Fruit fly (Drosophila melanogaster): Measurements from ENCODE around the gene GatC.

The GatC gene

DNA sequence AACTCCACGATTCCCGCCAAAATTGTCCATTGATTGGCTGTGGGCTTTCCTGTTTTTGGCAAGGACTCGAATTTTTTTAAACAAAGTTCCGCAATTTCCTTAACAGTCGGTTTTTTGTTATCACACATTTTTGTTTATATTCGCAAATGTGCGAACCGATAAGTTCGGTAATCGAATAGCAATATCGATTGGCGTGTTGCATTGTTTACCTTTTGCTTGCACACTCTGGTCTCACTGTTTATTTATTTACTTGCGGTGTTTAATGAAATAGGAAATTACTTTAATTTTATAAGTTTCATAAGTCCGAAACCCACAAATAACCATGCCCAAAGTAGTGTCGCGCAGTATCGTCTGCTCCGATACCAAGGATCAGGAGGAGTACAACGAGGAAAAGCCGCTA, 21.6 kb downstream of the GatC start, which contains the start of the genes Adat1 and CG16865 (continued):
- TF ChIP-seq p53 (GFP tag; optimal IDR thresholded peaks at IDR 0.05) (no peak), Sry-β (GFP tag; optimal IDR thresholded peaks at IDR 0.05) (no peak), fu2 (GFP tag; optimal IDR thresholded peaks at IDR 0.05) (no peak), Mad (GFP tag; optimal IDR thresholded peaks at IDR 0.05) (no peak), nmo (GFP tag; optimal IDR thresholded peaks at IDR 0.05) (no peak), nerfin-2 (GFP tag; IDR thresholded peaks at IDR 0.05; ENCODE audit: partially characterized antibody) (peak; percentile 25; the same call in 1 of the 2 replicates), D19B (GFP tag; optimal IDR thresholded peaks at IDR 0.05) (no peak), Hey (tag; optimal IDR thresholded peaks at IDR 0.05) (no peak), dmrt11E (tag; optimal IDR thresholded peaks at IDR 0.05) (no peak), CG2199 (GFP tag; IDR thresholded peaks at IDR 0.05) (no peak), CG12236 (GFP tag; optimal IDR thresholded peaks at IDR 0.05) (no peak), Side (GFP tag; optimal IDR thresholded peaks at IDR 0.05) (no peak), lilli (GFP tag; optimal IDR thresholded peaks at IDR 0.05) (no peak), disco-r (GFP tag; optimal IDR thresholded peaks at IDR 0.05) (no peak), CG1647 (GFP tag; optimal IDR thresholded peaks at IDR 0.05) (no peak), chm (GFP tag; IDR thresholded peaks at IDR 0.05) (no peak), Sin3A (optimal IDR thresholded peaks at IDR 0.05) (peak; percentile 35), rib (GFP tag; IDR thresholded peaks at IDR 0.05) (no peak), gcm (GFP tag; optimal IDR thresholded peaks at IDR 0.05) (no peak), Optix (GFP tag; IDR thresholded peaks at IDR 0.05) (no peak), CG1024 (GFP tag; IDR thresholded peaks at IDR 0.05) (no peak), CG7987 (GFP tag; optimal IDR thresholded peaks at IDR 0.05) (peak; percentile 6), phol (tag; optimal IDR thresholded peaks at IDR 0.05) (peak; percentile 34), tin (GFP tag; optimal IDR thresholded peaks at IDR 0.05) (no peak), nau (GFP tag; optimal IDR thresholded peaks at IDR 0.05) (no peak), unpg (GFP tag; optimal IDR thresholded peaks at IDR 0.05) (no peak), vnd (GFP tag; IDR thresholded peaks at IDR 0.05; ENCODE audit: partially characterized antibody) (0 out of 3 replicates have a peak, but pooled peaks have one; percentile 10), zf30C (GFP tag; optimal IDR thresholded peaks at IDR 0.05) (no peak), Antp (GFP tag; optimal IDR thresholded peaks at IDR 0.05) (no peak), CG11695 (GFP tag; IDR thresholded peaks at IDR 0.05) (no peak), CG12942 (GFP tag; optimal IDR thresholded peaks at IDR 0.05) (no peak), CG17802 (tag; optimal IDR thresholded peaks at IDR 0.05) (no peak), CG3163 (GFP tag; optimal IDR thresholded peaks at IDR 0.05) (no peak), Lim3 (GFP tag; IDR thresholded peaks at IDR 0.05) (no peak), CG4730 (GFP tag; IDR thresholded peaks at IDR 0.05) (no peak), CG8359 (GFP tag; optimal IDR thresholded peaks at IDR 0.05; ENCODE audit: borderline replicate concordance) (no peak), Deaf1 (tag; optimal IDR thresholded peaks at IDR 0.05) (no peak), maf-S (GFP tag; optimal IDR thresholded peaks at IDR 0.05) (no peak), CG12299 (tag; optimal IDR thresholded peaks at IDR 0.05) (no peak), CG9727 (GFP tag; optimal IDR thresholded peaks at IDR 0.05) (no peak), hkb (optimal IDR thresholded peaks at IDR 0.05) (no peak), hkb (GFP tag; IDR thresholded peaks at IDR 0.05) (no peak), Rfx (GFP tag; IDR thresholded peaks at IDR 0.05) (no peak), chn (GFP tag; optimal IDR thresholded peaks at IDR 0.05) (no peak), CG9876 (GFP tag; optimal IDR thresholded peaks at IDR 0.05) (no peak), CG3847 (GFP tag; IDR thresholded peaks at IDR 0.05) (no peak), CG10321 (GFP tag; IDR thresholded peaks at IDR 0.05) (no peak), Hr51 (GFP tag; optimal IDR thresholded peaks at IDR 0.05) (no peak), pnt (GFP tag; optimal IDR thresholded peaks at IDR 0.05) (no peak), CG15269 (tag; optimal IDR thresholded peaks at IDR 0.05) (no peak), Pdp1 (GFP tag; optimal IDR thresholded peaks at IDR 0.05) (peak in 1 of 2 experiments; percentile 74), E2f1 (GFP tag; IDR thresholded peaks at IDR 0.05) (no peak), Jarid2 (GFP tag; optimal IDR thresholded peaks at IDR 0.05) (no peak)
